Worm (Caenorhabditis elegans) whole organism, L1 larva: Measurements from ENCODE around the gene F21C10.5.
A peak's percentile ranks its signal among the peaks of the same experiment; 100 is the strongest.

Experiments
- aly-2 ChIP-seq: fragments of 150-350 bp; optimal IDR thresholded peaks from 2 replicates; lab custom pipeline; 2014; ENCODE audit warnings: missing biosample characterization, missing genetic modification characterization
- blmp-1 ChIP-seq: fragments of 150-350 bp; optimal IDR thresholded peaks from 2 replicates; lab custom pipeline; 2014; ENCODE audit warnings: missing biosample characterization, missing genetic modification characterization
- ceh-90 ChIP-seq: sonication (generic microtip); optimal IDR thresholded peaks from 2 replicates; lab custom pipeline; 2016; ENCODE audit warnings: missing genetic modification characterization, missing compliant biosample characterization
- dsc-1 ChIP-seq: sonication (generic microtip); optimal IDR thresholded peaks from 2 replicates; lab custom pipeline; 2016; ENCODE audit warnings: mild to moderate bottlenecking, missing genetic modification characterization, missing compliant biosample characterization
- efl-1 ChIP-seq, 4 experiments: fragments of 150-350 bp; optimal IDR thresholded peaks in 3 of 4; peaks in 1 of 4; 1 replicate in 1 of 4; 2 replicates in 3 of 4; lab custom pipeline; 2014; ENCODE audit warnings: missing biosample characterization in 2 of 4, missing genetic modification characterization in 2 of 4, missing genetic modification reagents in 2 of 4
- efl-3 ChIP-seq: fragments of 200-800 bp; sonication (Bioruptor generic); optimal IDR thresholded peaks from 2 replicates; lab custom pipeline; 2018; ENCODE audit warnings: mild to moderate bottlenecking, missing genetic modification characterization, missing compliant biosample characterization
- elt-3 ChIP-seq, 6 experiments: fragments of 150-350 bp in 1 of 6; sonication (generic microtip); optimal IDR thresholded peaks; 2 replicates each; lab custom pipeline; 2017 to 2018; ENCODE audit warnings: missing biosample characterization in 6 of 6, missing genetic modification characterization in 6 of 6, inconsistent platforms in 1 of 6
- ets-5 ChIP-seq: fragments of 200-800 bp; sonication (Bioruptor generic); IDR thresholded peaks from 2 replicates; pipeline ENCODE4 v1.3.6; 2022; ENCODE audit warnings: missing genetic modification characterization, missing compliant biosample characterization
- fkh-4 ChIP-seq: sonication (generic microtip); optimal IDR thresholded peaks from 2 replicates; lab custom pipeline; 2016; ENCODE audit warnings: missing compliant biosample characterization, missing genetic modification characterization, borderline replicate concordance
- fkh-8 ChIP-seq: sonication (generic microtip); optimal IDR thresholded peaks from 2 replicates; lab custom pipeline; 2016; ENCODE audit warnings: mild to moderate bottlenecking, missing genetic modification characterization, missing compliant biosample characterization
- hlh-4 ChIP-seq: sonication (generic microtip); optimal IDR thresholded peaks from 2 replicates; lab custom pipeline; 2016; ENCODE audit warnings: mild to moderate bottlenecking, missing genetic modification characterization, missing compliant biosample characterization
- lin-13 ChIP-seq: fragments of 150-350 bp; optimal IDR thresholded peaks from 2 replicates; lab custom pipeline; 2014; ENCODE audit warnings: missing biosample characterization, missing genetic modification reagents, missing genetic modification characterization
- lin-14 ChIP-seq: fragments of 200-800 bp; sonication (Bioruptor generic); optimal IDR thresholded peaks from 2 replicates; lab custom pipeline; 2018; ENCODE audit warnings: mild to moderate bottlenecking, missing genetic modification characterization, moderate library complexity, missing compliant biosample characterization
- mab-9 ChIP-seq: fragments of 200-800 bp; sonication (Bioruptor generic); IDR thresholded peaks from 2 replicates; pipeline ENCODE4 v1.3.6; 2022; ENCODE audit warnings: missing genetic modification reagents, missing genetic modification characterization, missing compliant biosample characterization
- mef-2 ChIP-seq: fragments of 150-350 bp; optimal IDR thresholded peaks from 2 replicates; lab custom pipeline; 2014; ENCODE audit warnings: missing biosample characterization, missing genetic modification characterization
- nhr-11 ChIP-seq: fragments of 150-350 bp; optimal IDR thresholded peaks from 2 replicates; lab custom pipeline; 2014; ENCODE audit warnings: missing biosample characterization, missing genetic modification characterization
- nhr-12 ChIP-seq: sonication (generic microtip); optimal IDR thresholded peaks from 2 replicates; lab custom pipeline; 2017; ENCODE audit warnings: missing biosample characterization, missing genetic modification characterization
- nhr-20 ChIP-seq: sonication (generic microtip); optimal IDR thresholded peaks from 2 replicates; lab custom pipeline; 2016; ENCODE audit warnings: mild to moderate bottlenecking, missing genetic modification characterization, missing compliant biosample characterization
- nhr-47 ChIP-seq: sonication (generic microtip); optimal IDR thresholded peaks from 2 replicates; lab custom pipeline; 2016; ENCODE audit warnings: mild to moderate bottlenecking, missing genetic modification characterization, moderate library complexity, missing compliant biosample characterization
- nhr-71 ChIP-seq: sonication (generic microtip); optimal IDR thresholded peaks from 2 replicates; lab custom pipeline; 2016; ENCODE audit warnings: mild to moderate bottlenecking, missing genetic modification characterization, moderate library complexity, missing compliant biosample characterization
- nhr-77 ChIP-seq: fragments of 150-350 bp; optimal IDR thresholded peaks from 2 replicates; lab custom pipeline; 2014; ENCODE audit warnings: missing biosample characterization, missing genetic modification characterization
- nhr-85 ChIP-seq: sonication (generic microtip); peaks from one replicate; lab custom pipeline; 2016; ENCODE audit warnings: missing genetic modification characterization, inconsistent platforms, missing compliant biosample characterization
- pax-3 ChIP-seq: fragments of 200-800 bp; sonication (Bioruptor generic); optimal IDR thresholded peaks from 2 replicates; lab custom pipeline; 2018; ENCODE audit warnings: mild to moderate bottlenecking, missing genetic modification characterization, moderate library complexity, missing compliant biosample characterization
- snu-23 ChIP-seq: sonication (generic microtip); optimal IDR thresholded peaks from 2 replicates; lab custom pipeline; 2016; ENCODE audit warnings: missing genetic modification characterization, missing compliant biosample characterization
- sox-4 ChIP-seq: sonication (generic microtip); optimal IDR thresholded peaks from 2 replicates; lab custom pipeline; 2016; ENCODE audit warnings: missing genetic modification characterization, missing compliant biosample characterization
- swsn-7 ChIP-seq: sonication (generic microtip); optimal IDR thresholded peaks from 2 replicates; lab custom pipeline; 2016; ENCODE audit warnings: missing genetic modification characterization, missing compliant biosample characterization
- tlp-1 ChIP-seq: fragments of 150-350 bp; optimal IDR thresholded peaks from 2 replicates; lab custom pipeline; 2014; ENCODE audit warnings: missing biosample characterization, missing genetic modification characterization
- unc-130 ChIP-seq: fragments of 150-350 bp; optimal IDR thresholded peaks from 2 replicates; lab custom pipeline; 2017; ENCODE audit warnings: missing biosample characterization, missing genetic modification characterization, inconsistent platforms
- unc-30 ChIP-seq: sonication (generic microtip); optimal IDR thresholded peaks from 2 replicates; lab custom pipeline; 2017; ENCODE audit warnings: missing biosample characterization, missing genetic modification characterization
- unc-86 ChIP-seq: sonication (generic microtip); optimal IDR thresholded peaks from 2 replicates; lab custom pipeline; 2016; ENCODE audit warnings: missing genetic modification characterization, missing compliant biosample characterization
- unc-98 ChIP-seq: fragments of 200-800 bp; sonication (Bioruptor generic); IDR thresholded peaks from 2 replicates; pipeline ENCODE4 v1.3.6; 2022; ENCODE audit warnings: missing genetic modification characterization, missing compliant biosample characterization
- vab-15 ChIP-seq: sonication (generic microtip); optimal IDR thresholded peaks from 2 replicates; lab custom pipeline; 2017; ENCODE audit warnings: missing genotype, mild to moderate bottlenecking, missing genetic modification characterization, missing compliant biosample characterization
- ztf-11 ChIP-seq, 2 experiments: sonication (generic microtip); optimal IDR thresholded peaks; 2 replicates each; lab custom pipeline; 2016 to 2017; ENCODE audit warnings: missing genetic modification characterization in 2 of 2, missing biosample characterization in 1 of 2, missing compliant biosample characterization in 1 of 2
- ztf-4 ChIP-seq: fragments of 150-350 bp; optimal IDR thresholded peaks from 2 replicates; lab custom pipeline; 2014; ENCODE audit warnings: missing biosample characterization, missing genetic modification characterization

Gene F21C10.5

DNA sequence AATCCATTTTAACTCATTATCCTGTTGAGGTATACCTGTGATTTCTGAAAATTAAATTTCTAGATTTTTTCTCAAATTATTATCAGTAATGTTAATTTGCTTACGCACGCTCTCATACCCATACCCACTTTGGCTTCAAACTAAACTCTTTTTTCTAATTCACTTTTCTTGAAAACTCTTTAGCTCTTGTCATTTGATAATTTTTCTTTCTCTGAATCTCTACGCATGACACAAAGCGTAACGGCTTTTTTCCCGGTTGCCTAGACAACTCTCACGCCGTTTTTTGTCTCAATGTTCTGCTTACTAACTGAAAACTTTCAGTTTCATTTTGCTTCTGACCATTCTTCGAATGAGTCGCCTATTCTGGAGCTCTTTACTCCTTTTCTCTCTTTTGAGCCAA is 8.5 kb downstream of the F21C10.5 start, which contains the start of gene B0222.1:
Gene B0222.1 (plus strand): TSS at position 306 of the 400 bp plus-strand sequence.
- TF ChIP-seq pax-3 = peak; percentile 10
- peak; percentile 6 for TF ChIP-seq lin-14 (GFP tag; lab: Kevin White, UChicago)
- TF ChIP-seq nhr-71 = peak; percentile 72
- peak; percentile 9 for TF ChIP-seq sox-4 (tag; lab: Kevin White, UChicago)
- peak; percentile 59 for TF ChIP-seq nhr-11 (tag; lab: Kevin White, UChicago)
- TF ChIP-seq mef-2 (tag; lab: Kevin White, UChicago) = no peak
- peak; percentile 62 for TF ChIP-seq nhr-47 (tag; lab: Kevin White, UChicago)
- no peak for TF ChIP-seq tlp-1 (tag; lab: Kevin White, UChicago)
- peak; percentile 79 for TF ChIP-seq nhr-20 (tag; lab: Kevin White, UChicago)
- TF ChIP-seq swsn-7 (tag; lab: Kevin White, UChicago) = peak; percentile 3
- TF ChIP-seq fkh-8 (tag; lab: Kevin White, UChicago) = peak; percentile 95
- no peak for TF ChIP-seq nhr-77 (tag; lab: Kevin White, UChicago)
- peak; percentile 29 for TF ChIP-seq dsc-1 (tag; lab: Kevin White, UChicago)

ce11 chrV:9137618-9138017 is 12.2 kb downstream of the F21C10.5 start, which contains the start of gene pitr-2:
Gene pitr-2 (minus strand): TSS chrV:9137718.
- TF ChIP-seq unc-30 (tag; lab: Kevin White, UChicago) = no peak
- no peak for TF ChIP-seq snu-23
- TF ChIP-seq blmp-1 (tag; lab: Kevin White, UChicago) = no peak
- TF ChIP-seq vab-15 (tag; lab: Kevin White, UChicago) = no peak
- no peak for TF ChIP-seq elt-3 (tag; optimal IDR thresholded peaks at IDR 0.05; lab: Kevin White, UChicago)
- no peak for TF ChIP-seq mab-9 (GFP tag; lab: Robert Waterston, UW)

ce11 chrV:9141297-9141696 is 15.9 kb downstream of the F21C10.5 start, which contains the start of gene pitr-3:
Gene pitr-3 (minus strand): TSS chrV:9141397.
- TF ChIP-seq nhr-71 = no peak
- no peak for TF ChIP-seq ceh-90 (tag; lab: Kevin White, UChicago)
- no peak for TF ChIP-seq ztf-4 (tag; lab: Kevin White, UChicago)
- no peak for TF ChIP-seq efl-3 (GFP tag; lab: Kevin White, UChicago)
- TF ChIP-seq lin-13 (GFP tag; lab: Kevin White, UChicago) = no peak
- TF ChIP-seq nhr-12 (tag; lab: Kevin White, UChicago) = no peak
- no peak for TF ChIP-seq unc-98 (GFP tag; lab: Robert Waterston, UW)
- TF ChIP-seq hlh-4 (tag; lab: Kevin White, UChicago) = no peak
- no peak for TF ChIP-seq ztf-11 (tag; optimal IDR thresholded peaks at IDR 0.05; lab: Kevin White, UChicago)

DNA sequence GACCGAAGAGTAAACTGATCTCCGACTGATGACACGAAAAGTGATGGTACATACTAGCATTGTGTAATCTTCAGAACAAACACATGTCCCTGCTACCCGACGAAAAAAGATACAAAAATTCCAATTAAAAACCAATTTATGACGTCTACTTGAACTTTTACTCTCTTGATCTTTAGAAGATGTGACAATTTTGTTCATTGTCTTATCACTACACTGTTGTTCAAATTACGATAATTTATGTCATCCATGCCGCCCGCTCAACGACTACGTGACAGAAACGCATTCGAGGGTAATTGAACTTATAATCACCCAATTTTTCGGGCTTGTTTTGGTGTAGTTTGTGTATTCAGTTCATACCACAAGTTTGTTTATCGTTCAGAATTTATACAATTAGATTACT is 18.5 kb downstream of the F21C10.5 start:
- TF ChIP-seq unc-86 (no peak), blmp-1 (tag; lab: Kevin White, UChicago) (peak; percentile 60), efl-1 (optimal IDR thresholded peaks at IDR 0.05; lab: Kevin White, UChicago) (no peak), efl-1 (GFP tag; optimal IDR thresholded peaks at IDR 0.05 in 1 of 2; lab: Kevin White, UChicago) (peak in 1 of 2 experiments; percentile 73), mef-2 (tag; lab: Kevin White, UChicago) (no peak), nhr-20 (tag; lab: Kevin White, UChicago) (peak; percentile 74), nhr-71 (peak; percentile 14), lin-14 (GFP tag; lab: Kevin White, UChicago) (peak; percentile 19), unc-130 (tag; lab: Kevin White, UChicago) (no peak), ets-5 (GFP tag; lab: Robert Waterston, UW) (no peak), nhr-85 (tag; lab: Kevin White, UChicago) (peak; percentile 27), elt-3 (tag; optimal IDR thresholded peaks at IDR 0.05; lab: Kevin White, UChicago) (peak in 2 of 6 experiments; percentile 15 to 53), fkh-4 (tag; lab: Kevin White, UChicago) (no peak), aly-2 (tag; lab: Kevin White, UChicago) (no peak)
